Fruit fly (Drosophila melanogaster): ENCODE measurements around the gene Eig71Ej.

Gene Eig71Ej

dm6 chr3L:15677662-15678061 lies 16.8 kb upstream of the Eig71Ej start:
- TF ChIP-seq Dll (optimal IDR thresholded peaks at IDR 0.05) = no peak
- TF ChIP-seq usp (GFP tag; optimal IDR thresholded peaks at IDR 0.05) = no peak

dm6 chr3L:15675111-15675510 lies 14.3 kb upstream of the Eig71Ej start:
- TF ChIP-seq pan (optimal IDR thresholded peaks at IDR 0.05) = no peak
- TF ChIP-seq psq (optimal IDR thresholded peaks at IDR 0.05) = no peak
- no peak for TF ChIP-seq usp (GFP tag; optimal IDR thresholded peaks at IDR 0.05)
- TF ChIP-seq Dll (optimal IDR thresholded peaks at IDR 0.05) = no peak

dm6 chr3L:15672800-15673199 lies 12.0 kb upstream of the Eig71Ej start:
- no peak for TF ChIP-seq CG8478 (optimal IDR thresholded peaks at IDR 0.05)
- no peak for TF ChIP-seq Dll (optimal IDR thresholded peaks at IDR 0.05)
- no peak for TF ChIP-seq psq (optimal IDR thresholded peaks at IDR 0.05)
- no peak for TF ChIP-seq usp (GFP tag; optimal IDR thresholded peaks at IDR 0.05)
- TF ChIP-seq pan (optimal IDR thresholded peaks at IDR 0.05) = no peak
- no peak for TF ChIP-seq EcR (GFP tag; optimal IDR thresholded peaks at IDR 0.05)

dm6 chr3L:15670455-15670854 lies 9.6 kb upstream of the Eig71Ej start:
- TF ChIP-seq usp (GFP tag; optimal IDR thresholded peaks at IDR 0.05) = no peak

dm6 chr3L:15669939-15670338 lies 9.1 kb upstream of the Eig71Ej start:
- TF ChIP-seq Dll (optimal IDR thresholded peaks at IDR 0.05) (no peak), psq (optimal IDR thresholded peaks at IDR 0.05) (no peak), pan (optimal IDR thresholded peaks at IDR 0.05) (no peak), usp (GFP tag; optimal IDR thresholded peaks at IDR 0.05) (no peak), CG8478 (optimal IDR thresholded peaks at IDR 0.05) (no peak), EcR (GFP tag; optimal IDR thresholded peaks at IDR 0.05) (no peak)

- TF ChIP-seq EcR (GFP tag; optimal IDR thresholded peaks at IDR 0.05) (no peak), Dll (optimal IDR thresholded peaks at IDR 0.05) (no peak), usp (GFP tag; optimal IDR thresholded peaks at IDR 0.05) (no peak), pan (optimal IDR thresholded peaks at IDR 0.05) (no peak), psq (optimal IDR thresholded peaks at IDR 0.05) (no peak), CG8478 (optimal IDR thresholded peaks at IDR 0.05) (no peak)
Measured at dm6 chr3L:15665741-15666140, 4.9 kb upstream of the Eig71Ej start.

- TF ChIP-seq usp (GFP tag; optimal IDR thresholded peaks at IDR 0.05) (no peak), CG8478 (optimal IDR thresholded peaks at IDR 0.05) (no peak), Dll (optimal IDR thresholded peaks at IDR 0.05) (no peak), EcR (GFP tag; optimal IDR thresholded peaks at IDR 0.05) (no peak), psq (optimal IDR thresholded peaks at IDR 0.05) (no peak), pan (optimal IDR thresholded peaks at IDR 0.05) (no peak)
Measured at dm6 chr3L:15664199-15664794, 3.5 kb upstream of the Eig71Ej start.

- no peak for TF ChIP-seq EcR (GFP tag; optimal IDR thresholded peaks at IDR 0.05)
- TF ChIP-seq usp (GFP tag; optimal IDR thresholded peaks at IDR 0.05) = no peak
- no peak for TF ChIP-seq pan (optimal IDR thresholded peaks at IDR 0.05)
- no peak for TF ChIP-seq psq (optimal IDR thresholded peaks at IDR 0.05)
- no peak for TF ChIP-seq Dll (optimal IDR thresholded peaks at IDR 0.05)
- no peak for TF ChIP-seq CG8478 (optimal IDR thresholded peaks at IDR 0.05)
Measured at dm6 chr3L:15662510-15662909, 1.7 kb upstream of the Eig71Ej start.

- TF ChIP-seq EcR (GFP tag; optimal IDR thresholded peaks at IDR 0.05) (no peak), Dll (optimal IDR thresholded peaks at IDR 0.05) (no peak), usp (GFP tag; optimal IDR thresholded peaks at IDR 0.05) (no peak), psq (optimal IDR thresholded peaks at IDR 0.05) (no peak), pan (optimal IDR thresholded peaks at IDR 0.05) (no peak), CG8478 (optimal IDR thresholded peaks at IDR 0.05) (no peak)
Measured at dm6 chr3L:15661567-15661966, 752 bp upstream of the Eig71Ej start, which contains the start of gene CG43082. Gene CG43082, plus strand, starts transcription at chr3L:15661867.

- TF ChIP-seq CG8478 (optimal IDR thresholded peaks at IDR 0.05) (no peak), EcR (GFP tag; optimal IDR thresholded peaks at IDR 0.05) (no peak), psq (optimal IDR thresholded peaks at IDR 0.05) (no peak), Dll (optimal IDR thresholded peaks at IDR 0.05) (no peak), pan (optimal IDR thresholded peaks at IDR 0.05) (no peak), usp (GFP tag; optimal IDR thresholded peaks at IDR 0.05) (no peak)
Measured at dm6 chr3L:15659341-15659740, 1.5 kb downstream of the Eig71Ej start, which contains the start of the genes Eig71Eh and Eig71Ei. Gene Eig71Eh, minus strand, starts transcription at chr3L:15659441. Gene Eig71Ei, plus strand, starts transcription at chr3L:15659707.

dm6 chr3L:15657290-15657689 lies 3.5 kb downstream of the Eig71Ej start, which contains the start of the genes Eig71Ef and Eig71Eg:
Gene Eig71Ef, minus strand, starts transcription at chr3L:15657390.
Gene Eig71Eg, plus strand, starts transcription at chr3L:15657628.
- no peak for TF ChIP-seq EcR (GFP tag; optimal IDR thresholded peaks at IDR 0.05)
- TF ChIP-seq CG8478 (optimal IDR thresholded peaks at IDR 0.05) = no peak
- no peak for TF ChIP-seq Dll (optimal IDR thresholded peaks at IDR 0.05)
- no peak for TF ChIP-seq usp (GFP tag; optimal IDR thresholded peaks at IDR 0.05)
- no peak for TF ChIP-seq psq (optimal IDR thresholded peaks at IDR 0.05)
- no peak for TF ChIP-seq pan (optimal IDR thresholded peaks at IDR 0.05)

- TF ChIP-seq CG8478 (optimal IDR thresholded peaks at IDR 0.05) (no peak), usp (GFP tag; optimal IDR thresholded peaks at IDR 0.05) (no peak)
Measured at dm6 chr3L:15655910-15656309, 4.9 kb downstream of the Eig71Ej start, which contains the start of gene Eig71Ee. Gene Eig71Ee, minus strand, starts transcription at chr3L:15656010.

dm6 chr3L:15652154-15652553 lies 8.7 kb downstream of the Eig71Ej start, which contains the start of the genes Eig71Ec and Eig71Ed:
Gene Eig71Ec, minus strand, starts transcription at chr3L:15652254.
Gene Eig71Ed, plus strand, starts transcription at chr3L:15652537.
- TF ChIP-seq psq (optimal IDR thresholded peaks at IDR 0.05) (no peak), CG8478 (optimal IDR thresholded peaks at IDR 0.05) (no peak), EcR (GFP tag; optimal IDR thresholded peaks at IDR 0.05) (no peak), pan (optimal IDR thresholded peaks at IDR 0.05) (no peak)
